Fruit fly (Drosophila melanogaster) whole organism, embryonic: Measurements from ENCODE around the gene CG2187.

Experiments used
- Atf6 ChIP-seq: fragments of 200-800 bp; sonication (Bioruptor generic); IDR thresholded peaks from 2 replicates; pipeline ENCODE4 v1.3.6; 2022; ENCODE audit warnings: missing biosample characterization, missing genetic modification characterization
- Awh ChIP-seq: fragments of 200-800 bp; sonication (Bioruptor generic); IDR thresholded peaks from 2 replicates; pipeline ENCODE4, ENCODE4 v1.3.6; 2022; ENCODE audit warnings: missing biosample characterization, missing genetic modification characterization
- CG11247 ChIP-seq: fragments of 200-800 bp; sonication (Bioruptor generic); IDR thresholded peaks from 2 replicates; pipeline ENCODE4 v1.3.6; 2022; ENCODE audit warnings: missing biosample characterization, missing genetic modification characterization
- CG11695 ChIP-seq: fragments of 200-800 bp; sonication (Bioruptor generic); IDR thresholded peaks from 3 replicates; pipeline ENCODE4 v1.3.6; 2022; ENCODE audit warnings: missing biosample characterization, missing genetic modification characterization
- CG12299 ChIP-seq: fragments of 200-800 bp; sonication (Bioruptor generic); optimal IDR thresholded peaks from 2 replicates; lab custom pipeline; 2018; ENCODE audit warnings: missing biosample characterization, mild to moderate bottlenecking, missing genetic modification characterization
- CG1233 ChIP-seq: fragments of 200-800 bp; sonication (Bioruptor generic); optimal IDR thresholded peaks from 4 replicates; lab custom pipeline; 2018; ENCODE audit warnings: missing biosample characterization, mild to moderate bottlenecking, missing genetic modification characterization
- CG13287 ChIP-seq: fragments of 200-800 bp; sonication (Bioruptor generic); IDR thresholded peaks from 2 replicates; pipeline ENCODE4 v1.3.6; 2022; ENCODE audit warnings: missing biosample characterization, missing genetic modification characterization; ENCODE audit not compliant: partially characterized antibody
- CG15514 ChIP-seq: fragments of 200-800 bp; sonication (Bioruptor generic); optimal IDR thresholded peaks from 3 replicates; lab custom pipeline; 2017; ENCODE audit warnings: missing biosample characterization, missing genetic modification characterization, mild to moderate bottlenecking, moderate library complexity, missing genetic modification reagents
- CG17385 ChIP-seq: fragments of 200-800 bp; sonication (Bioruptor generic); optimal IDR thresholded peaks from 3 replicates; lab custom pipeline; 2018; ENCODE audit warnings: missing biosample characterization, mild to moderate bottlenecking, missing genetic modification characterization
- CG17612 ChIP-seq: fragments of 200-800 bp; sonication (Bioruptor generic); IDR thresholded peaks from 2 replicates; pipeline ENCODE4 v1.3.6; 2022; ENCODE audit warnings: missing biosample characterization, missing genetic modification characterization
- CG1832 ChIP-seq: fragments of 200-800 bp; sonication (Bioruptor generic); optimal IDR thresholded peaks from 2 replicates; lab custom pipeline; 2017; ENCODE audit warnings: missing biosample characterization, mild to moderate bottlenecking, missing genetic modification characterization, inconsistent platforms
- CG18599 ChIP-seq: fragments of 200-800 bp; sonication (Bioruptor generic); optimal IDR thresholded peaks from 3 replicates; lab custom pipeline; 2017; ENCODE audit warnings: missing biosample characterization, missing genetic modification characterization, mild to moderate bottlenecking, moderate library complexity, missing genetic modification reagents
- CG2889 ChIP-seq: fragments of 200-800 bp; sonication (Bioruptor generic); IDR thresholded peaks from 3 replicates; pipeline ENCODE4 v1.3.6; 2022; ENCODE audit warnings: missing biosample characterization, missing genetic modification characterization
- CG3163 ChIP-seq: fragments of 200-800 bp; sonication (Bioruptor generic); optimal IDR thresholded peaks from 3 replicates; lab custom pipeline; 2016; ENCODE audit warnings: missing biosample characterization, missing genetic modification characterization
- CG32767 ChIP-seq: fragments of 200-800 bp; sonication (Bioruptor generic); IDR thresholded peaks from 2 replicates; pipeline ENCODE4 v1.3.6; 2022; ENCODE audit warnings: missing biosample characterization, missing genetic modification characterization
- CG34376 ChIP-seq: fragments of 200-800 bp; sonication (Bioruptor generic); optimal IDR thresholded peaks from 2 replicates; lab custom pipeline; 2018; ENCODE audit warnings: missing biosample characterization, mild to moderate bottlenecking, missing genetic modification characterization
- CG3726 ChIP-seq: fragments of 200-800 bp; sonication (Bioruptor generic); IDR thresholded peaks from 3 replicates; pipeline ENCODE4, ENCODE4 v1.3.6; 2022; ENCODE audit warnings: missing biosample characterization, missing genetic modification characterization
- CG4820 ChIP-seq: fragments of 200-800 bp; sonication (Bioruptor generic); optimal IDR thresholded peaks from 3 replicates; lab custom pipeline; 2016; ENCODE audit warnings: missing biosample characterization, missing genetic modification characterization
- CG6765 ChIP-seq: fragments of 200-800 bp; sonication (Bioruptor generic); optimal IDR thresholded peaks from 3 replicates; lab custom pipeline; 2017; ENCODE audit warnings: missing biosample characterization, mild to moderate bottlenecking, missing genetic modification characterization
- CG6813 ChIP-seq: fragments of 200-800 bp; sonication (Bioruptor generic); optimal IDR thresholded peaks from 2 replicates; lab custom pipeline; 2017; ENCODE audit warnings: missing biosample characterization, missing genetic modification characterization, mild to moderate bottlenecking, moderate library complexity, missing genetic modification reagents
- CG6854 ChIP-seq: fragments of 200-800 bp; sonication (Bioruptor generic); optimal IDR thresholded peaks from 3 replicates; lab custom pipeline; 2017; ENCODE audit warnings: missing biosample characterization, mild to moderate bottlenecking, missing genetic modification characterization
- CG9817 ChIP-seq: fragments of 200-800 bp; sonication (Bioruptor generic); optimal IDR thresholded peaks from 2 replicates; lab custom pipeline; 2018; ENCODE audit warnings: missing biosample characterization, mild to moderate bottlenecking, missing genetic modification characterization, moderate library complexity
- E2f1 ChIP-seq: fragments of 200-800 bp; sonication (Bioruptor generic); IDR thresholded peaks from 2 replicates; pipeline ENCODE4 v1.3.6; 2022; ENCODE audit warnings: missing biosample characterization, missing genetic modification characterization
- Elba2 ChIP-seq: fragments of 200-800 bp; sonication (Bioruptor generic); optimal IDR thresholded peaks from 3 replicates; lab custom pipeline; 2016; ENCODE audit warnings: missing biosample characterization, missing genetic modification characterization
- Fer1 ChIP-seq: fragments of 200-800 bp; sonication (Bioruptor generic); optimal IDR thresholded peaks from 2 replicates; lab custom pipeline; 2017; ENCODE audit warnings: missing biosample characterization, mild to moderate bottlenecking, missing genetic modification characterization
- Hr78 ChIP-seq, 2 experiments: fragments of 200-800 bp in 1 of 2; fragments of >200 bp in 1 of 2; sonication (Bioruptor generic) in 1 of 2; optimal IDR thresholded peaks; 2 replicates each; lab custom pipeline; 2017 to 2019; ENCODE audit warnings: missing biosample characterization in 2 of 2, missing genetic modification characterization in 2 of 2, mild to moderate bottlenecking in 1 of 2, moderate library complexity in 1 of 2
- MBD-R2 ChIP-seq: fragments of 200-800 bp; sonication (Bioruptor generic); IDR thresholded peaks from 2 replicates; pipeline ENCODE4 v1.3.6; 2022; ENCODE audit warnings: missing biosample characterization, missing genetic modification characterization
- MESR4 ChIP-seq: fragments of 200-800 bp; sonication (Bioruptor generic); optimal IDR thresholded peaks from 2 replicates; lab custom pipeline; 2018; ENCODE audit warnings: missing biosample characterization, mild to moderate bottlenecking, missing genetic modification characterization, moderate library complexity
- Med ChIP-seq: fragments of 200-800 bp; sonication (Bioruptor generic); peaks from one replicate; lab custom pipeline; 2016; ENCODE audit warnings: missing biosample characterization, missing genetic modification characterization, mild to moderate bottlenecking, inconsistent platforms, moderate library complexity
- Meics ChIP-seq: fragments of 200-800 bp; sonication (Bioruptor generic); optimal IDR thresholded peaks from 2 replicates; lab custom pipeline; 2017; ENCODE audit warnings: missing biosample characterization, mild to moderate bottlenecking, missing genetic modification characterization
- Myb ChIP-seq: fragments of 200-800 bp; sonication (Bioruptor generic); optimal IDR thresholded peaks from 2 replicates; lab custom pipeline; 2016; ENCODE audit warnings: missing biosample characterization, missing genetic modification characterization
- Sin3A ChIP-seq: fragments of >200 bp; optimal IDR thresholded peaks from 2 replicates; lab custom pipeline; 2018
- Trl ChIP-seq, 3 experiments: fragments of >200 bp in 2 of 3; fragments of 200-800 bp in 1 of 3; sonication (Bioruptor generic) in 1 of 3; optimal IDR thresholded peaks; 2 replicates in 1 of 3; 3 replicates in 2 of 3; lab custom pipeline; 2016 to 2017; ENCODE audit warnings: missing biosample characterization in 1 of 3, missing genetic modification characterization in 1 of 3
- cato ChIP-seq: fragments of 200-800 bp; sonication (Bioruptor generic); optimal IDR thresholded peaks from 2 replicates; lab custom pipeline; 2016; ENCODE audit warnings: missing biosample characterization, missing genetic modification characterization, borderline replicate concordance
- cg ChIP-seq: fragments of 200-800 bp; sonication (Bioruptor generic); optimal IDR thresholded peaks from 3 replicates; lab custom pipeline; 2019; ENCODE audit warnings: missing biosample characterization, mild to moderate bottlenecking, missing genetic modification characterization, moderate library complexity
- chinmo ChIP-seq: fragments of 200-800 bp; sonication (Bioruptor generic); IDR thresholded peaks from 4 replicates; pipeline ENCODE4 v1.3.6; 2022; ENCODE audit warnings: missing biosample characterization, missing genetic modification characterization; ENCODE audit not compliant: partially characterized antibody
- chm ChIP-seq: fragments of 200-800 bp; sonication (Bioruptor generic); IDR thresholded peaks from 2 replicates; pipeline ENCODE4 v1.3.6; 2022; ENCODE audit warnings: missing biosample characterization, missing genetic modification characterization
- crol ChIP-seq: fragments of 200-800 bp; sonication (Bioruptor generic); IDR thresholded peaks from 2 replicates; pipeline ENCODE4 v1.3.6; 2022; ENCODE audit warnings: missing biosample characterization, missing genetic modification characterization
- exex ChIP-seq: fragments of 200-800 bp; sonication (Bioruptor generic); optimal IDR thresholded peaks from 4 replicates; lab custom pipeline; 2018; ENCODE audit warnings: missing biosample characterization, mild to moderate bottlenecking, missing genetic modification characterization, moderate library complexity
- hkb ChIP-seq, 2 experiments: fragments of 200-800 bp in 1 of 2; fragments of >200 bp in 1 of 2; sonication (Bioruptor generic) in 1 of 2; IDR thresholded peaks in 1 of 2; optimal IDR thresholded peaks in 1 of 2; 2 replicates each; pipeline versions ENCODE4 v1.3.6 to Lab custom; 2017 to 2022; ENCODE audit warnings: missing biosample characterization in 1 of 2, missing genetic modification characterization in 1 of 2
- kay ChIP-seq: fragments of 200-800 bp; sonication (Bioruptor generic); optimal IDR thresholded peaks from 2 replicates; lab custom pipeline; 2016; ENCODE audit warnings: missing biosample characterization, missing genetic modification characterization
- nerfin-1 ChIP-seq: fragments of 200-800 bp; sonication (Bioruptor generic); optimal IDR thresholded peaks from 3 replicates; lab custom pipeline; 2019; ENCODE audit warnings: missing biosample characterization, mild to moderate bottlenecking, missing genetic modification characterization, moderate library complexity
- onecut ChIP-seq: fragments of 200-800 bp; sonication (Bioruptor generic); IDR thresholded peaks from 2 replicates; pipeline ENCODE4 v1.3.6; 2022; ENCODE audit warnings: missing biosample characterization, missing genetic modification characterization
- sens-2 ChIP-seq: fragments of 200-800 bp; sonication (Bioruptor generic); IDR thresholded peaks from 2 replicates; pipeline ENCODE4 v1.3.6; 2022; ENCODE audit warnings: missing biosample characterization, missing genetic modification characterization
- sima ChIP-seq: fragments of 200-800 bp; sonication (Bioruptor generic); optimal IDR thresholded peaks from 2 replicates; lab custom pipeline; 2016; ENCODE audit warnings: missing biosample characterization, missing genetic modification characterization
- stc ChIP-seq: fragments of 200-800 bp; sonication (Bioruptor generic); IDR thresholded peaks from 2 replicates; pipeline ENCODE4 v1.3.6; 2022; ENCODE audit warnings: missing biosample characterization, missing genetic modification characterization
- yki ChIP-seq: fragments of >200 bp; optimal IDR thresholded peaks from 3 replicates; lab custom pipeline; 2018
- z ChIP-seq: fragments of 200-800 bp; sonication (Bioruptor generic); IDR thresholded peaks from 3 replicates; pipeline ENCODE4 v1.3.6; 2022; ENCODE audit warnings: missing biosample characterization, missing genetic modification characterization

The CG2187 gene

DNA sequence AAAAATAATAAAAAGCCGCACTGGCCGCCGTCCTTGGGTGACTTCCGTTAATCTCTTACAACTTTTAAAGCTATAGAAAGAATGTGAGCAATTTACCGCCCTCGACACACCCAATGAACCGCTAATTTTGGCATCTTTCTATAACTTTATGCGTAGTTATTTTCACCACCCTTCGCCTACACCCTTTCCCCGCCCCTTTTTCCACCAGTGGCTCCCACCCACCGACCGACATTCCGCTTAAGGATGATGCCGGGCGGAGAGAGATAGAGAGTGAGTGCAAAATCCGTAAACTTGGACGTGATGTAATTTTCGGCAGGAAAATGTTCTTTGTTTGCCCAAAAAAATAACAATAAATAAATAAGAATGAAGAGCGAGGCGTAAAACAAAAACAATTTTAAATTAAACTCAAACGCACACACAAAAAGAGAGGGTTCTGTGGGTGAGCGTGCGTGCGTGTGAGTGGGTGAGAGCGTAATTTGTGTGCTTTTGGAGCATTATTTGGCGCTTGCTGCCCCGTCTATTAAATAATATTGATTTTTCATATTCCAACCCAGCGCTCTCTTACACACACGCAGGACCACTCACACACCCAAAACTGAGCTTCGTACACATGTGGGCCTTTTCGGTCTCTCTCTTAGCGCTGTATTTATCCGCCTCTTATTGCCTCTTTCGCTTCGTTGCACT is 19.2 kb upstream of the CG2187 start:
- TF ChIP-seq nerfin-1 (tag; lab: Kevin White, UChicago) (peak; percentile 55), CG18599 (peak; percentile 9), MBD-R2 (peak; percentile 49; the same call in 1 of the 2 replicates), cg (GFP tag; lab: Kevin White, UChicago) (peak; percentile 79), CG6765 (peak; percentile 21), CG2889 (GFP tag; lab: Robert Waterston, UW) (no peak), Hr78 (GFP tag; optimal IDR thresholded peaks at IDR 0.05; lab: Kevin White, UChicago) (no peak), chinmo (GFP tag; lab: Robert Waterston, UW) (peak; percentile 83; the same call in 1 of the 4 replicates), CG15514 (GFP tag; lab: Kevin White, UChicago) (peak; percentile 16), Trl (optimal IDR thresholded peaks at IDR 0.05; lab: Kevin White, UChicago) (peak; percentile 70 to 95), Trl (GFP tag; optimal IDR thresholded peaks at IDR 0.05; lab: Kevin White, UChicago) (no peak), Med (GFP tag; lab: Kevin White, UChicago) (peak; percentile 83), CG1233 (GFP tag; lab: Kevin White, UChicago) (peak; percentile 21), Atf6 (GFP tag; lab: Robert Waterston, UW) (0 out of 2 replicates have a peak, but pooled peaks have one; percentile 14), CG13287 (GFP tag; lab: Robert Waterston, UW) (peak; percentile 33; the same call in 1 of the 2 replicates), CG11695 (GFP tag; lab: Robert Waterston, UW) (0 out of 3 replicates have a peak, but pooled peaks have one; percentile 6), onecut (peak; percentile 99), stc (peak; percentile 10; the same call in 1 of the 2 replicates), CG6854 (GFP tag; lab: Kevin White, UChicago) (peak; percentile 33), CG1832 (GFP tag; lab: Kevin White, UChicago) (no peak), CG34376 (peak; percentile 38), CG11247 (GFP tag; lab: Robert Waterston, UW) (no peak), CG6813 (GFP tag; lab: Kevin White, UChicago) (peak; percentile 12), z (GFP tag; lab: Robert Waterston, UW) (peak; percentile 85), Sin3A (lab: Kevin White, UChicago) (no peak), exex (peak; percentile 45), crol (peak; percentile 60), Fer1 (GFP tag; lab: Kevin White, UChicago) (peak; percentile 61), Elba2 (no peak), CG3163 (GFP tag; lab: Kevin White, UChicago) (peak; percentile 31), sens-2 (no peak), Awh (GFP tag; lab: Robert Waterston, UW) (no peak), hkb (optimal IDR thresholded peaks at IDR 0.05; lab: Kevin White, UChicago) (no peak), hkb (GFP tag; IDR thresholded peaks at IDR 0.05; lab: Robert Waterston, UW) (peak; percentile 11; the same call in 1 of the 2 replicates), CG12299 (tag; lab: Kevin White, UChicago) (peak; percentile 20), chm (no peak)

DNA sequence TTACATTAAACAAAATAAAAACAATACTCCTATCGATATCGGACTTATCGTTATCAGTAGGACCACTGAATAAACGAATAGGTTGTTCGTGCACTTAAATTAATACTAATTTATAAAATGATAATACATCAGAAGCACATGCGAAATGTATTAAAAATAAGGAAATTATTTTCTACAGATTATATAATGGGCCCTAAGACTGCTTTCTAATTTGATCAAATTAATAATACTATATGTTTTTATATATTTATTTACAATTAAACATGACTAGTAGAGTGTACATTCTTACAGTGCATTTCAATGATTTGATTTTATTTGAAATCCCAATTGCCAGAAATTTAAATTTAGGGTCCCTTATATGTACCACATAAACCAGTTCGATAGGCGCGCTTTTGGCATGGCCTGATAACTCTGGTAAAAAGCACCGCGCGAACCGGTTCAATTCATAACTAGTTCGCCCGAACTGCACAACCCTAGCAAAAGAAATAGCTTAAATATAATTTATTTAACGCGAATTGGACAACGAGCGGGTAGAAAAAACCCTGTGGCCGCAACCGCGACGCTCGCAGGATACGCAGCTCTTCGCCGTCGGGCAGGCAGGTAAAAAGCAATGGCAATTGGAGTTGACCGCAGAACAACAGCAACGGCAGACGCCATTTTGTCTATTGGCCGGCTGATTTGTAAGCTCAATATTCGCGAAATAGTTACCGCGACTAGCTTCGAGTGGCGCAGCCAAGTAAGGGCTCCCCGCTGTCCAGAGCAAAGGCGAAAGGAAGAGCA is 18.3 kb upstream of the CG2187 start, which contains the start of the genes CG2126 and faf:
Gene CG2126 (minus strand): TSS at position 70 of the 780 bp plus-strand sequence.
Gene faf (plus strand): TSS at position 438 of the 780 bp plus-strand sequence.
- TF ChIP-seq yki = no peak
- peak; percentile 61 for TF ChIP-seq CG4820 (GFP tag; lab: Kevin White, UChicago)
- peak; percentile 84 for TF ChIP-seq CG9817 (tag; lab: Kevin White, UChicago)
- peak; percentile 7 for TF ChIP-seq Myb (GFP tag; lab: Kevin White, UChicago)
- TF ChIP-seq kay (GFP tag; lab: Kevin White, UChicago) = peak; percentile 75
- peak; percentile 24 for TF ChIP-seq MESR4 (GFP tag; lab: Kevin White, UChicago)
- TF ChIP-seq Meics = peak; percentile 74
- TF ChIP-seq CG32767 = peak; percentile 68
- peak; percentile 40; the same call in 1 of the 2 replicates for TF ChIP-seq Atf6 (GFP tag; lab: Robert Waterston, UW)
- peak; percentile 62; the same call in 1 of the 3 replicates for TF ChIP-seq CG3726 (GFP tag; lab: Robert Waterston, UW)
- peak; percentile 60 for TF ChIP-seq cato (GFP tag; lab: Kevin White, UChicago)
- no peak; the same call in 1 of the 2 replicates for TF ChIP-seq CG17612
- peak; percentile 77 for TF ChIP-seq CG17385 (GFP tag; lab: Kevin White, UChicago)
- TF ChIP-seq sima (GFP tag; lab: Kevin White, UChicago) = no peak
- TF ChIP-seq E2f1 (GFP tag; lab: Robert Waterston, UW) = peak; percentile 66
